Fruit fly (Drosophila melanogaster) whole organism, embryonic: ENCODE results near the gene Cpsf5.

Source experiments
- Awh ChIP-seq: fragments of 200-800 bp; sonication (Bioruptor generic); IDR thresholded peaks from 2 replicates; pipeline ENCODE4, ENCODE4 v1.3.6; 2022; ENCODE audit warnings: missing biosample characterization, missing genetic modification characterization
- CG11398 ChIP-seq: fragments of 200-800 bp; sonication (Bioruptor generic); optimal IDR thresholded peaks from 2 replicates; lab custom pipeline; 2016; ENCODE audit warnings: missing biosample characterization, missing genetic modification characterization
- CG11696 ChIP-seq: fragments of 200-800 bp; sonication (Bioruptor generic); IDR thresholded peaks from 2 replicates; pipeline ENCODE4 v1.3.6; 2022; ENCODE audit warnings: missing biosample characterization, missing genetic modification characterization
- CG15514 ChIP-seq: fragments of 200-800 bp; sonication (Bioruptor generic); optimal IDR thresholded peaks from 3 replicates; lab custom pipeline; 2017; ENCODE audit warnings: missing biosample characterization, missing genetic modification characterization, mild to moderate bottlenecking, moderate library complexity, missing genetic modification reagents
- CG1602 ChIP-seq: fragments of 200-800 bp; sonication (Bioruptor generic); optimal IDR thresholded peaks from 3 replicates; lab custom pipeline; 2016; ENCODE audit warnings: missing biosample characterization, missing genetic modification characterization
- CG1647 ChIP-seq: fragments of 200-800 bp; sonication (Bioruptor generic); optimal IDR thresholded peaks from 3 replicates; lab custom pipeline; 2016; ENCODE audit warnings: missing biosample characterization, missing genetic modification characterization
- CG18476 ChIP-seq: fragments of 200-800 bp; sonication (Bioruptor generic); optimal IDR thresholded peaks from 2 replicates; lab custom pipeline; 2016; ENCODE audit warnings: missing biosample characterization, mild to moderate bottlenecking, missing genetic modification characterization
- CG4617 ChIP-seq: fragments of 200-800 bp; sonication (Bioruptor generic); optimal IDR thresholded peaks from 3 replicates; lab custom pipeline; 2016; ENCODE audit warnings: missing biosample characterization, missing genetic modification characterization, borderline replicate concordance
- CG7357 ChIP-seq: fragments of 200-800 bp; sonication (Bioruptor generic); IDR thresholded peaks from 3 replicates; pipeline ENCODE4 v1.3.6; 2022; ENCODE audit warnings: missing biosample characterization, missing genetic modification characterization
- CG8281 ChIP-seq: fragments of 200-800 bp; sonication (Bioruptor generic); optimal IDR thresholded peaks from 2 replicates; lab custom pipeline; 2018; ENCODE audit warnings: missing biosample characterization, mild to moderate bottlenecking, missing genetic modification characterization, moderate library complexity
- CG9215 ChIP-seq: fragments of 200-800 bp; sonication (Bioruptor generic); IDR thresholded peaks from 2 replicates; pipeline ENCODE4 v1.3.6; 2022; ENCODE audit warnings: missing biosample characterization, missing genetic modification characterization
- CG9609 ChIP-seq: fragments of 200-800 bp; sonication (Bioruptor generic); optimal IDR thresholded peaks from 3 replicates; lab custom pipeline; 2016; ENCODE audit warnings: missing biosample characterization, missing genetic modification characterization
- CG9932 ChIP-seq: fragments of 200-800 bp; sonication (Bioruptor generic); IDR thresholded peaks from 2 replicates; pipeline ENCODE4 v1.3.6; 2022; ENCODE audit warnings: missing biosample characterization, missing genetic modification characterization
- Dip2 ChIP-seq: fragments of 200-800 bp; sonication (Bioruptor generic); IDR thresholded peaks from 2 replicates; pipeline ENCODE4 v1.3.6; 2022; ENCODE audit warnings: missing biosample characterization, missing genetic modification characterization
- E2f1 ChIP-seq: fragments of 200-800 bp; sonication (Bioruptor generic); IDR thresholded peaks from 2 replicates; pipeline ENCODE4 v1.3.6; 2022; ENCODE audit warnings: missing biosample characterization, missing genetic modification characterization
- Hmx ChIP-seq: fragments of 200-800 bp; sonication (Bioruptor generic); optimal IDR thresholded peaks from 2 replicates; lab custom pipeline; 2016; ENCODE audit warnings: missing biosample characterization, missing genetic modification characterization
- NFAT ChIP-seq: fragments of 200-800 bp; sonication (Bioruptor generic); IDR thresholded peaks from 2 replicates; pipeline ENCODE4 v1.3.6; 2022; ENCODE audit warnings: missing biosample characterization, missing genetic modification characterization
- Oli ChIP-seq: fragments of 200-800 bp; sonication (Bioruptor generic); optimal IDR thresholded peaks from 2 replicates; lab custom pipeline; 2018; ENCODE audit warnings: missing biosample characterization, mild to moderate bottlenecking, missing genetic modification characterization, moderate library complexity
- PHDP ChIP-seq: fragments of 200-800 bp; sonication (Bioruptor generic); optimal IDR thresholded peaks from 3 replicates; lab custom pipeline; 2018; ENCODE audit warnings: missing biosample characterization, mild to moderate bottlenecking, missing genetic modification characterization, moderate library complexity
- Pdp1 ChIP-seq, 2 experiments: fragments of 200-800 bp; sonication (Bioruptor generic); optimal IDR thresholded peaks; 3 replicates each; lab custom pipeline; 2016; ENCODE audit warnings: missing biosample characterization in 2 of 2, missing genetic modification characterization in 2 of 2, mild to moderate bottlenecking in 1 of 2, moderate library complexity in 1 of 2
- Spps ChIP-seq: fragments of 200-800 bp; sonication (Bioruptor generic); optimal IDR thresholded peaks from 2 replicates; lab custom pipeline; 2018; ENCODE audit warnings: missing biosample characterization, mild to moderate bottlenecking, missing genetic modification characterization
- bsh ChIP-seq, 2 experiments: fragments of 200-800 bp; sonication (Bioruptor generic); optimal IDR thresholded peaks; 2 replicates each; lab custom pipeline; 2017 to 2018; ENCODE audit warnings: mild to moderate bottlenecking in 2 of 2, missing biosample characterization in 2 of 2, missing genetic modification characterization in 2 of 2, moderate library complexity in 1 of 2
- da ChIP-seq: fragments of 200-800 bp; sonication (Bioruptor generic); optimal IDR thresholded peaks from 2 replicates; lab custom pipeline; 2016; ENCODE audit warnings: missing biosample characterization, missing genetic modification characterization
- disco-r ChIP-seq: fragments of 200-800 bp; sonication (Bioruptor generic); optimal IDR thresholded peaks from 2 replicates; lab custom pipeline; 2016; ENCODE audit warnings: missing biosample characterization, missing genetic modification characterization
- gem ChIP-seq: fragments of 200-800 bp; sonication (Bioruptor generic); optimal IDR thresholded peaks from 2 replicates; lab custom pipeline; 2019; ENCODE audit warnings: missing biosample characterization, mild to moderate bottlenecking, missing genetic modification characterization, moderate library complexity
- gt ChIP-seq: fragments of 200-800 bp; sonication (Bioruptor generic); IDR thresholded peaks from 2 replicates; pipeline ENCODE4 v1.3.6; 2022; ENCODE audit warnings: missing biosample characterization, missing genetic modification characterization
- hbn ChIP-seq: fragments of 200-800 bp; sonication (Bioruptor generic); IDR thresholded peaks from 2 replicates; pipeline ENCODE4 v1.3.6; 2022; ENCODE audit warnings: missing biosample characterization, missing genetic modification characterization; ENCODE audit not compliant: partially characterized antibody
- her ChIP-seq: fragments of 200-800 bp; sonication (Bioruptor generic); optimal IDR thresholded peaks from 2 replicates; lab custom pipeline; 2016; ENCODE audit warnings: missing biosample characterization, missing genetic modification characterization
- insv ChIP-seq, 2 experiments: fragments of 200-800 bp; sonication (Bioruptor generic); optimal IDR thresholded peaks; 3 replicates each; lab custom pipeline; 2016 to 2018; ENCODE audit warnings: missing biosample characterization in 2 of 2, missing genetic modification characterization in 2 of 2
- nerfin-2 ChIP-seq: fragments of 200-800 bp; sonication (Bioruptor generic); IDR thresholded peaks from 2 replicates; pipeline ENCODE4 v1.3.6; 2022; ENCODE audit warnings: missing biosample characterization, missing genetic modification characterization; ENCODE audit not compliant: partially characterized antibody
- nmo ChIP-seq: fragments of 200-800 bp; sonication (Bioruptor generic); optimal IDR thresholded peaks from 2 replicates; lab custom pipeline; 2018; ENCODE audit warnings: missing biosample characterization, mild to moderate bottlenecking, missing genetic modification characterization, moderate library complexity
- onecut ChIP-seq: fragments of 200-800 bp; sonication (Bioruptor generic); IDR thresholded peaks from 2 replicates; pipeline ENCODE4 v1.3.6; 2022; ENCODE audit warnings: missing biosample characterization, missing genetic modification characterization
- pfk ChIP-seq: fragments of 200-800 bp; sonication (Bioruptor generic); optimal IDR thresholded peaks from 2 replicates; lab custom pipeline; 2018; ENCODE audit warnings: missing biosample characterization, mild to moderate bottlenecking, missing genetic modification characterization, moderate library complexity
- sd ChIP-seq: fragments of 200-800 bp; sonication (Bioruptor generic); optimal IDR thresholded peaks from 3 replicates; lab custom pipeline; 2018; ENCODE audit warnings: missing biosample characterization, mild to moderate bottlenecking, missing genetic modification characterization, moderate library complexity
- sima ChIP-seq: fragments of 200-800 bp; sonication (Bioruptor generic); optimal IDR thresholded peaks from 2 replicates; lab custom pipeline; 2016; ENCODE audit warnings: missing biosample characterization, missing genetic modification characterization
- slou ChIP-seq: fragments of 200-800 bp; sonication (Bioruptor generic); optimal IDR thresholded peaks from 3 replicates; lab custom pipeline; 2016; ENCODE audit warnings: missing biosample characterization, missing genetic modification characterization
- stc ChIP-seq: fragments of 200-800 bp; sonication (Bioruptor generic); IDR thresholded peaks from 2 replicates; pipeline ENCODE4 v1.3.6; 2022; ENCODE audit warnings: missing biosample characterization, missing genetic modification characterization
- wdn ChIP-seq: fragments of 200-800 bp; sonication (Bioruptor generic); IDR thresholded peaks from 2 replicates; pipeline ENCODE4 v1.3.6; 2022; ENCODE audit warnings: missing biosample characterization, missing genetic modification characterization
- wek ChIP-seq: fragments of 200-800 bp; sonication (Bioruptor generic); optimal IDR thresholded peaks from 3 replicates; lab custom pipeline; 2018; ENCODE audit warnings: missing biosample characterization, mild to moderate bottlenecking, missing genetic modification characterization, moderate library complexity
- yki ChIP-seq: fragments of >200 bp; optimal IDR thresholded peaks from 3 replicates; lab custom pipeline; 2018
- zen2 ChIP-seq: fragments of 200-800 bp; sonication (Bioruptor generic); IDR thresholded peaks from 3 replicates; pipeline ENCODE4 v1.3.6; 2022; ENCODE audit warnings: missing biosample characterization, missing genetic modification characterization; ENCODE audit not compliant: partially characterized antibody

Cpsf5 gene

DNA sequence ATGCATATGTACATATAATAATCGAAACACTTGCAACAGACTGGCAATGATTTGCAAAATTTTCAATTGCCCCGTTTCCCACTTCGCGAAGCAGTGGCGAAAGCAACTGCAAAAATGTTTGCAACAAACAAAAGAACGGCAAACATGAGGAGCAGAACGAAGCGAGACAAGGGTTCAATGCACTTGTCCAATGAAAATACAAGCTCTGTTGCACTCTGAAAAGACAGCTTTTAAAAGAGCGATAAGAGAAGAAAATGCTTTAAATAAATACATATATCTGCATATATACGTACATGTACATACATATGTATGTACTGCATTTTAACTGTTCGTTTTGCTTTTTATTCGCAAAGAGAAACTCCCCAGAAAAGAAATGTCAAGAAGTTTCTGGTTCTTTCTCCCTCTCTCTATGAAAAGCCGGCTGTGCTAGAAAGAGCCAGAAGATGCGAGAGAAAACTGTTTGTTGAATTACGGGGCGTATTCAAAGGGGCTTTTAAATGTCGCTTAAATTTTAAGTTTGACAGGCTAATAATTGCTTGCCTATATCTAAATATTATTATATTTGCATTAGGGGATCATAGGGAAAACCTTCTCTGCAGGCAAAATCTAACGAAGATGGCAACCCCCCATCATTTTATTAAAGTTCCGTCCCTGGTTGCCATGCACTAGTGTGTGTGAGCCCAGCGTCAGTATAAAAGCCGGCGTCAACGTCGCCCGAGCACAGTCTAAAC is 27.3 kb upstream of the Cpsf5 start, which contains the start of gene Hsp27 (continued):
- TF ChIP-seq CG15514 (GFP tag; lab: Kevin White, UChicago) (peak; percentile 93), NFAT (GFP tag; lab: Robert Waterston, UW) (peak; percentile 97), E2f1 (GFP tag; lab: Robert Waterston, UW) (peak; percentile 99), Oli (tag; lab: Kevin White, UChicago) (peak; percentile 99), sd (tag; lab: Kevin White, UChicago) (peak; percentile 90), gt (peak; percentile 97), PHDP (tag; lab: Kevin White, UChicago) (peak; percentile 98), CG7357 (GFP tag; lab: Robert Waterston, UW) (peak; percentile 96), CG9215 (GFP tag; lab: Robert Waterston, UW) (peak; percentile 96), CG1602 (GFP tag; lab: Kevin White, UChicago) (peak; percentile 98), bsh (GFP tag; optimal IDR thresholded peaks at IDR 0.05; lab: Kevin White, UChicago) (peak; percentile 99 to 100), hbn (GFP tag; lab: Robert Waterston, UW) (no peak), Awh (GFP tag; lab: Robert Waterston, UW) (peak; percentile 99), Pdp1 (GFP tag; optimal IDR thresholded peaks at IDR 0.05; lab: Kevin White, UChicago) (peak; percentile 96 to 99), disco-r (GFP tag; lab: Kevin White, UChicago) (peak; percentile 87), wdn (GFP tag; lab: Robert Waterston, UW) (peak; percentile 96), CG11696 (GFP tag; lab: Robert Waterston, UW) (peak; percentile 93), wek (GFP tag; lab: Kevin White, UChicago) (peak; percentile 80), stc (GFP tag; lab: Robert Waterston, UW) (peak; percentile 98), CG11398 (GFP tag; lab: Kevin White, UChicago) (peak; percentile 60), nerfin-2 (GFP tag; lab: Robert Waterston, UW) (peak; percentile 48; the same call in 1 of the 2 replicates), yki (lab: Kevin White, UChicago) (no peak), CG4617 (GFP tag; lab: Kevin White, UChicago) (peak; percentile 96), zen2 (GFP tag; lab: Robert Waterston, UW) (no peak), pfk (GFP tag; lab: Kevin White, UChicago) (peak; percentile 24), insv (GFP tag; optimal IDR thresholded peaks at IDR 0.05; lab: Kevin White, UChicago) (peak in 1 of 2 experiments; percentile 27), onecut (GFP tag; lab: Robert Waterston, UW) (peak; percentile 94), CG9609 (GFP tag; lab: Kevin White, UChicago) (peak; percentile 88), her (GFP tag; lab: Kevin White, UChicago) (peak; percentile 80), slou (GFP tag; lab: Kevin White, UChicago) (peak; percentile 97), Hmx (GFP tag; lab: Kevin White, UChicago) (peak; percentile 83), CG9932 (GFP tag; lab: Robert Waterston, UW) (peak; percentile 96), CG18476 (GFP tag; lab: Kevin White, UChicago) (peak; percentile 98), CG8281 (tag; lab: Kevin White, UChicago) (peak; percentile 89), da (GFP tag; lab: Kevin White, UChicago) (peak; percentile 49), gem (peak; percentile 99), Spps (tag; lab: Kevin White, UChicago) (peak; percentile 96), CG1647 (GFP tag; lab: Kevin White, UChicago) (peak; percentile 97), sima (GFP tag; lab: Kevin White, UChicago) (peak; percentile 68), Dip2 (peak; percentile 75), nmo (GFP tag; lab: Kevin White, UChicago) (peak; percentile 99)
